Fruit fly (Drosophila melanogaster) whole organism, larva: Measurements from ENCODE around the gene CG43390.
A peak's percentile ranks its signal among the peaks of the same experiment; 100 is the strongest.

ENCODE experiments used
- noc ChIP-seq: fragments of 200-800 bp; sonication (Bioruptor generic); optimal IDR thresholded peaks from 3 replicates; lab custom pipeline; 2019; ENCODE audit warnings: missing biosample characterization, mild to moderate bottlenecking, missing genetic modification characterization, moderate library complexity

Gene CG43390

dm6 chr3L:11547302-11547994 lies 32.3 kb downstream of the CG43390 start:
- TF ChIP-seq noc (tag; lab: Kevin White, UChicago): no peak

dm6 chr3L:11543681-11544299 lies 36.0 kb downstream of the CG43390 start:
- no peak for TF ChIP-seq noc (tag; lab: Kevin White, UChicago)

DNA sequence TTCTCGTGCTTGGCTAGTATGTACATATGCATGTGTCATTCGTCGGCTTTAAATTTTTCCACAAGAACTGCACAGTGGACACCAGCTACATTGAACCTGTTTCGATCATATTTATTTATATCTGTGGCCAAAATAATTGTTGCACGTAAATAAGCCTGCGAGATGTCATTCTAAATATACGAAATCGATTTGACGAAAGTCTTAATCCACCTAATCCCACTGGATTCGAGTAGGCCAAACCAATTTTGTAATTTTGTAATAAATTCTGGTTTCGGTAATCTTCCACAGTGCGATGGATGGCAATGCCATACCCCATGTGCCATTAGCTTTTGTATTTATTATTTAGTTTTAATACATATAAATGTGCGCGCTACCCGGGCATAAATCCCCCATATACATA lies 36.8 kb downstream of the CG43390 start:
- TF ChIP-seq noc (tag; lab: Kevin White, UChicago): peak; percentile 50

- no peak for TF ChIP-seq noc (tag; lab: Kevin White, UChicago)
These were observed 37.3 kb downstream of the CG43390 start for dm6 chr3L:11542437-11542836.

DNA sequence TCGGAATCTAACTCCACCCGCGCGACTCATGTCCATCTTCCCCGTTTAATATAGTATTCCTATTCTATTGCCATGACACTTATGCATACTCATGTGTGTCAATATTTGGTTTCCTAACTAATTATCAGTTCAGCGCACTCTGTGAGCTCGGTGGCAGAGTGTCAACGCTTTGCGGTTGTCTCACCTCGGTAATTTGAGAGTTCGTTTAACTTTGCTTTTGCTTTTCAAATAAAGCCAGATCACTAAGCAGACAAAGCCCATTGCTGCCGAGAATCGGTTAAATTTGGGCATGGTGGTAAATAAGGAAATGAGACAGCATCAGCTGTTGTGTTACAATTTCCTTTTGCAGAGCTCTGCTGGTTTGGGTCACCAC lies 39.4 kb downstream of the CG43390 start:
- TF ChIP-seq noc (tag; lab: Kevin White, UChicago): no peak

dm6 chr3L:11539511-11540329 lies 40.0 kb downstream of the CG43390 start:
- TF ChIP-seq noc (tag; lab: Kevin White, UChicago): no peak

- no peak for TF ChIP-seq noc (tag; lab: Kevin White, UChicago)
These were observed 42.9 kb downstream of the CG43390 start for dm6 chr3L:11536767-11537419.

DNA sequence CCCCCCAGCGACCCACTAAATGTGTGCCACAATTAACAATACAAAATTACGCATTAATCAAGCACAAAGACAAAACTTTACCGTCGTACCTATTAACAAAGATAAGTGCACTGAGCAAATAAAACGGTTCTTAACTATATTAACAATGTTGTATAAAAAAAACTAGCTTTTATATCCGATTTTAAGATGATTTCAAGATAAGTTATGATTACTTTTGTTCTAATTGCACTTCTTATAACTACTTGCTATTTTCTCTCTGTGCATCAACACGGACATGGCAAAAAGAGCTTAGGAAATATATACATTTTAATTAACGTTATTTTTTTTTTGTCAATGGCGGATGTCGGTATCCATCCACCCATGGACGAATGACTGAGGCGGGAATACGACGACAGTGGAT lies 43.6 kb downstream of the CG43390 start:
- TF ChIP-seq noc (tag; lab: Kevin White, UChicago): no peak

DNA sequence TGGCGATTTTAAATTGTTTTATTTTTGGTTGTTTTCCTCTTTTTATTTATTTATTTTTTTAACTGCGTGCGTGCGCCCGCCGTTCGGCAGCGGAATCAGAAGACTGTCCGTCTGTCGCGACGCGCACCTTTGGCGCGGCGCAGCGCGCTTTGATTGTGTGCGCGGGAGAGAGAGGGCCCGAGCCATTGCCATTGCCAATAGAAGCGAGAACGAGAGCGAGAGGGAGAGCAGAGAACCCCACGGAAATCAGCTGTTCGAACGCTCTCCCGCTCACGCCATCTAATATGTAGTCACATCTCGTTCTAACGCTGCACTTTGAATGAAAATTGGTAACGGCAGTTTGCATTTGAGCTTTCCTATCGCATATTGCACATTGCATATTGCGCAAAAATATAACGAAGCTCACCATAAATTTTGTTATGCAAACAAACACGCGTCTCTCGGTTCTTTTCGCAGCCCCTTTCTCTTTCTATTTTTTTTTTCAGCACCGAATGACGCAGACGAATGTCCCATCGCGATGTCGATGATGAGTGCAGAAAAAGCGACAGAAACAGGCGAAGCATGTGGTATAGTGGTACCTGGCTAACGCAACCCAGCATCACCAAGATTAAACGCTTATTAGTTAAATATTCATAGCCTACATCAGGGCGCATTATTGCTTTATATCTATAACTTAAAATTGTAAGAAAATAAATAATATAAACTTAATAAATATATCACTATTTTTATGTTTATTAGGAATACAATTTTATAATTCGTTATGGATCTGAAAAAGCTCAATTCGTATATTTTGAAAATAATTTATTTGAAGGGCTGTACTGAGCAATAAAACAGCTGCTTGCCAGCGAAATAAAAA lies 45.1 kb downstream of the CG43390 start:
- TF ChIP-seq noc (tag; lab: Kevin White, UChicago): peak; percentile 73

DNA sequence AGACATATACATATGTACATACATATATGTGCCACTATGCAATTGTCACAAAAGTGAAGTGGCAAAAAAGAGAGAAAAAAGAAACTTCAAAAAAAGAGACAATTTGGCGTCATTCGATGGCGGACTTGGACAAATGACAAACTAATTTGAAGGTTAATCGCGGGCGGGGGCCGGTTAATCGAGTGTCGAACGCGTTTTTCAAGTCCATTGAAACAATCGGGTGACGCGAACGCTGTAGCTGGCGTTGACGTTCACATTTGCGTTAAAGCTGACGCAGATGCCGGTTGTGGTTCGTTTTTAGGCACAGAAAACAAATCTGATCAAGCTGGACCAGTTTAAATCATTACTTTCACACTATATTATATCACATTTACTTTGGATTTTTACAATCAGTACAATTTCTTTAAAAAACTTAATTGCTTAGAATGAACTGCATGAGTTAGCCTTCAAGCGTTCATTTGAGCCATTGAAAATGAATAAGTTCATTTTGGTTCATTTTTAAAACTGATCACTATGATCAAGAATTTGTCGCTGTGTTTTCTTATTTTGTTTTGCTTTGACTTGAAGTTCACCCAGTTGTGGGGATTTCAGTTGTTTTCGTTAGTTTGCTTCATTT lies 45.9 kb downstream of the CG43390 start:
- peak; percentile 62 for TF ChIP-seq noc (tag; lab: Kevin White, UChicago)

DNA sequence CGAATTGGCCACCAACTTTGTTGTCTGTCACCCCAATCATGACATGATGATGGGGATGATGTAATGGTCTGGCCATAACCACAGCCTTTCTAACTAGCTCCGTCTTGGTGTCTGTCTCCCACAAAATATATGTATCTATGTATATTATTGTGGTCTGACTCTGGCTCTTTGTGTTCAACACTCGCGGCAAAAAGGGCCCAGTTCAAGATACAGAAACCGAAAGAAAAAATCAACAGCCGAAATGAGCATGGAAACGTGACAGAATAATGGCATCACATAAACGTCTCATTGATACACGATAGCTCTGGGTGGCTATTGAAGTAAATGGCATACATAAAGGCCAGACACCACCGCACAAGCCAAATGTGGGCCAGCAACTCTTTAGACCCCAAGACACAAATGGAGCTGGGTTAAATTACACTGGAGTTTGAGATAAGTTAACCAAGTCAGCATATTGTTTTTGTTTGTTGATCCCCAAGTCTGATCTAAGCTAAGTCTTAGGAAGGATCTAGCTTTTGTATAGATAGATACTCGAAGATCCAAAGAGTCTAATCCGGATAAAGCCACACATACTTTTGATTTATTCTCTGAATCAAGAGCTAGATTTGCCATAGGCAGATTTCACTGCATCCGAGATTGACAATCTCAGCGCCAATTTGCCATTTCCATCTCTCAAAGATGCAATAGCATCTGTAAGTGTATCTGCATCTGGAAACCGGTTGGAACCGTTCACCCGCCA lies 47.6 kb downstream of the CG43390 start:
- no peak for TF ChIP-seq noc (tag; lab: Kevin White, UChicago)

DNA sequence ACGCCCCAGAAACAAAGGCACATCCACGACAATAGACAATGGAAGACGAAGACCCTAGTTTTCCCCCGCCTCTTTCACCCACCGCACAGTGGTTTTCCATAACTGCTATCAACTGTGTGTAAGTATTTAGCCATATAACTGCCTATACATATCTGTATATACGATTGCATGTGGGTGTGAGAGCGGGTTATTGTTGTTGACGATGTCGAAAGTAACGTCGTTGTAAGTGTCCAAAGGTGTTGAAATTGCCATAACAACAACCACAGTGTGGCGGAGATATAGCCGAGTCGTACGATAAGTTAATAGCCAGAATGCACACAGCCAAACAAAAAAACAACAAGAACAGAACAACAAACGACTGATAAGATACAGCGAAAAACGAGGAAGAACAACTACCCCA lies 48.5 kb downstream of the CG43390 start:
- TF ChIP-seq noc (tag; lab: Kevin White, UChicago): no peak

DNA sequence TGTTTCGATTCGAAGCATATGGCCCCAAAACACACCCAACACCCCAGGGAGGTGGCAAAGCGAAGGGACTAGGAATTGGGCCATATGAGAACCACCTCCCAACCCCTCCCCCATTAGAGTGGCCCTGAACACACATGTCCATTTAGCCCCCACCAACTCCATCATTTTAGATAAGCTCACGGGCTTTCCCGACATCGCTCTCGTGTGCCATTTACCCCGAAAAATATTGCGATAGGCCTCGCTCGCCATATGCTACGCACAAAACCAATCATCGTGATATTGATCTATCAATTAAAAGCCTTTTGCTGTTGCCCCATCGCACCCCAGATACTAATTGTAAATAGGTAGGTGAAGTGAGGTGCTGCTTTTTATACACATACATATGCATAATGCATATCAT lies 49.4 kb downstream of the CG43390 start:
- TF ChIP-seq noc (tag; lab: Kevin White, UChicago): no peak
